Fruit fly (Drosophila melanogaster): ENCODE measurements around the gene Jon25Bii.

The Jon25Bii gene

dm6 chr2L:4981278-4981966 lies 28.5 kb upstream of the Jon25Bii start, which contains the start of the genes CG8892 and CG34126 (continued):
- TF ChIP-seq CG3407 (GFP tag; optimal IDR thresholded peaks at IDR 0.05) (peak; percentile 94), Sry-δ (GFP tag; optimal IDR thresholded peaks at IDR 0.05) (peak; percentile 73), Abd-B (GFP tag; optimal IDR thresholded peaks at IDR 0.05) (peak; percentile 99), Hey (tag; optimal IDR thresholded peaks at IDR 0.05) (peak; percentile 87), Bdp1 (GFP tag; optimal IDR thresholded peaks at IDR 0.05) (peak; percentile 92), sim (GFP tag; IDR thresholded peaks at IDR 0.05) (peak; percentile 87), pum (GFP tag; optimal IDR thresholded peaks at IDR 0.05) (peak; percentile 99), HLH4C (GFP tag; IDR thresholded peaks at IDR 0.05; ENCODE audit: partially characterized antibody) (0 out of 3 replicates have a peak, but pooled peaks have one; percentile 28), h (optimal IDR thresholded peaks at IDR 0.05) (no peak), Ets65A (GFP tag) (peak; percentile 100), Fer1 (GFP tag; optimal IDR thresholded peaks at IDR 0.05) (peak; percentile 97), CG3065 (GFP tag; optimal IDR thresholded peaks at IDR 0.05) (peak; percentile 96), Elba2 (GFP tag; optimal IDR thresholded peaks at IDR 0.05) (peak; percentile 92), bigmax (GFP tag; optimal IDR thresholded peaks at IDR 0.05) (no peak), HmgZ (tag; optimal IDR thresholded peaks at IDR 0.05) (peak; percentile 98), D19A (tag; optimal IDR thresholded peaks at IDR 0.05) (peak; percentile 87), repo (GFP tag; optimal IDR thresholded peaks at IDR 0.05) (peak; percentile 91), CG2116 (GFP tag; optimal IDR thresholded peaks at IDR 0.05) (peak; percentile 87), Blimp-1 (GFP tag; optimal IDR thresholded peaks at IDR 0.05) (peak; percentile 92), CG7928 (GFP tag; optimal IDR thresholded peaks at IDR 0.05) (peak; percentile 77), dm (GFP tag; optimal IDR thresholded peaks at IDR 0.05) (peak; percentile 90), Aef1 (GFP tag; IDR thresholded peaks at IDR 0.05) (peak; percentile 97), CG4360 (GFP tag; IDR thresholded peaks at IDR 0.05) (peak; percentile 45; the same call in 1 of the 2 replicates), run (tag; optimal IDR thresholded peaks at IDR 0.05) (peak; percentile 82), ERR (GFP tag; optimal IDR thresholded peaks at IDR 0.05) (peak; percentile 87), CG12942 (GFP tag; optimal IDR thresholded peaks at IDR 0.05) (peak; percentile 99), CG12299 (tag; optimal IDR thresholded peaks at IDR 0.05) (peak; percentile 92), croc (GFP tag; conservative IDR thresholded peaks at IDR 0.05) (peak; percentile 98), CG15514 (GFP tag; optimal IDR thresholded peaks at IDR 0.05) (peak; percentile 93), CG1024 (GFP tag; IDR thresholded peaks at IDR 0.05) (peak; percentile 88), Nf-YA (GFP tag; IDR thresholded peaks at IDR 0.05) (peak; percentile 89), lilli (GFP tag; optimal IDR thresholded peaks at IDR 0.05) (peak; percentile 98), eve (GFP tag; optimal IDR thresholded peaks at IDR 0.05) (peak in 1 of 2 experiments; percentile 84), CG4730 (GFP tag; IDR thresholded peaks at IDR 0.05) (peak; percentile 95), wdn (GFP tag; IDR thresholded peaks at IDR 0.05) (peak; percentile 90), CG14441 (GFP tag; IDR thresholded peaks at IDR 0.05) (peak; percentile 94), pnt (GFP tag; optimal IDR thresholded peaks at IDR 0.05) (peak; percentile 97), CG2712 (tag; optimal IDR thresholded peaks at IDR 0.05) (peak; percentile 98), unc-4 (GFP tag; IDR thresholded peaks at IDR 0.05; ENCODE audit: partially characterized antibody) (0 out of 2 replicates have a peak, but pooled peaks have one; percentile 27), CG11093 (GFP tag; IDR thresholded peaks at IDR 0.05) (peak; percentile 96)

DNA sequence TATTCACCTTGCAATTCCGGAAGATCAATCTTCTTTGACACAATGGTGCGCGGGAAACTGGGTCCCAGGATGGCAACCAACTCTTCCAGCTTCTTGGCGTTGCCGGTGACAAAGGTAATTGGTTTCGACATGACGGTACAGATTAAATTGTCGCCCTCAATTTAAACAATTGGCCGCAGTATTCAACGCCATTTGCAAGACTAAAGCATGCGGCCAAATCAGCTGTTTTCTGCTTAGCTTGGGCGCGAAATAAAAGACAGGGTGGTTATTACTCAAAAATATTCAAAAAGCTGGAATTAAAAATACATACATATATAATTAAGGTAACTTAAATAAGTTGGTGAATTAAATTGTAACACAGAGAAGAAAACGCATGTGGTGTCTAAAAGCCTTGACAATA lies 26.2 kb upstream of the Jon25Bii start, which contains the start of gene CG8891:
TSS of gene CG8891 (minus strand) at position 242 of the 400 bp plus-strand sequence.
- peak; percentile 88 for TF ChIP-seq E2f2 (GFP tag; IDR thresholded peaks at IDR 0.05)
- TF ChIP-seq so (GFP tag; IDR thresholded peaks at IDR 0.05), result no peak
- TF ChIP-seq CG6254 (GFP tag; optimal IDR thresholded peaks at IDR 0.05), result peak; percentile 97
- TF ChIP-seq CG4707 (GFP tag; optimal IDR thresholded peaks at IDR 0.05), result no peak
- TF ChIP-seq CG3281 (GFP tag; optimal IDR thresholded peaks at IDR 0.05), result peak; percentile 83
- TF ChIP-seq pzg (GFP tag; optimal IDR thresholded peaks at IDR 0.05), result peak; percentile 8
- peak; percentile 17 for TF ChIP-seq CG18011 (GFP tag; optimal IDR thresholded peaks at IDR 0.05)
- no peak for TF ChIP-seq HLHmδ (GFP tag; optimal IDR thresholded peaks at IDR 0.05)
- peak; percentile 52 for TF ChIP-seq MBD-R2 (GFP tag; IDR thresholded peaks at IDR 0.05)
- no peak for TF ChIP-seq CG30403 (GFP tag; optimal IDR thresholded peaks at IDR 0.05)
- TF ChIP-seq CG15269 (tag; optimal IDR thresholded peaks at IDR 0.05), result no peak
- TF ChIP-seq CG5245 (GFP tag; optimal IDR thresholded peaks at IDR 0.05), result no peak
- peak in 1 of 2 experiments; percentile 83 for TF ChIP-seq crp (GFP tag; optimal IDR thresholded peaks at IDR 0.05)

All from whole organism, embryonic.